Fruit fly (Drosophila melanogaster) whole organism, embryonic: ENCODE measurements around the gene borr.

ENCODE experiments used
- Adf1 ChIP-seq: fragments of 200-800 bp; sonication (Bioruptor generic); IDR thresholded peaks from 2 replicates; pipeline ENCODE4 v1.3.6; 2022; ENCODE audit warnings: missing biosample characterization, missing genetic modification characterization
- Atf3 ChIP-seq: fragments of 200-800 bp; sonication (Bioruptor generic); optimal IDR thresholded peaks from 3 replicates; lab custom pipeline; 2016; ENCODE audit warnings: missing biosample characterization, missing genetic modification characterization
- Awh ChIP-seq: fragments of 200-800 bp; sonication (Bioruptor generic); IDR thresholded peaks from 2 replicates; pipeline ENCODE4, ENCODE4 v1.3.6; 2022; ENCODE audit warnings: missing biosample characterization, missing genetic modification characterization
- CG10959 ChIP-seq: fragments of 200-800 bp; sonication (Bioruptor generic); IDR thresholded peaks from 2 replicates; pipeline ENCODE4 v1.3.6; 2022; ENCODE audit warnings: missing biosample characterization, missing genetic modification characterization
- CG11093 ChIP-seq: fragments of 200-800 bp; sonication (Bioruptor generic); IDR thresholded peaks from 3 replicates; pipeline ENCODE4 v1.3.6; 2022; ENCODE audit warnings: missing biosample characterization, missing genetic modification characterization
- CG11456 ChIP-seq: fragments of 200-800 bp; sonication (Bioruptor generic); IDR thresholded peaks from 3 replicates; pipeline ENCODE4 v1.3.6; 2022; ENCODE audit warnings: missing biosample characterization, missing genetic modification characterization
- CG12299 ChIP-seq: fragments of 200-800 bp; sonication (Bioruptor generic); optimal IDR thresholded peaks from 2 replicates; lab custom pipeline; 2018; ENCODE audit warnings: missing biosample characterization, mild to moderate bottlenecking, missing genetic modification characterization
- CG1233 ChIP-seq: fragments of 200-800 bp; sonication (Bioruptor generic); optimal IDR thresholded peaks from 4 replicates; lab custom pipeline; 2018; ENCODE audit warnings: missing biosample characterization, mild to moderate bottlenecking, missing genetic modification characterization
- CG13123 ChIP-seq: fragments of 200-800 bp; sonication (Bioruptor generic); optimal IDR thresholded peaks from 2 replicates; lab custom pipeline; 2016; ENCODE audit warnings: missing biosample characterization, missing genetic modification characterization
- CG14014 ChIP-seq: fragments of 200-800 bp; sonication (Bioruptor generic); IDR thresholded peaks from 2 replicates; pipeline ENCODE4 v1.3.6; 2022; ENCODE audit warnings: missing biosample characterization, missing genetic modification characterization
- CG18764 ChIP-seq: fragments of 200-800 bp; sonication (Bioruptor generic); optimal IDR thresholded peaks from 3 replicates; lab custom pipeline; 2016; ENCODE audit warnings: missing biosample characterization, missing genetic modification characterization
- CG33213 ChIP-seq: fragments of 200-800 bp; sonication (Bioruptor generic); optimal IDR thresholded peaks from 3 replicates; lab custom pipeline; 2016; ENCODE audit warnings: missing biosample characterization, missing genetic modification characterization
- CG3407 ChIP-seq: fragments of 200-800 bp; sonication (Bioruptor generic); optimal IDR thresholded peaks from 2 replicates; lab custom pipeline; 2018; ENCODE audit warnings: missing biosample characterization, mild to moderate bottlenecking, missing genetic modification characterization
- CG3838 ChIP-seq: fragments of 200-800 bp; sonication (Bioruptor generic); optimal IDR thresholded peaks from 3 replicates; lab custom pipeline; 2016; ENCODE audit warnings: missing biosample characterization, missing genetic modification characterization
- CG42726 ChIP-seq: fragments of 200-800 bp; sonication (Bioruptor generic); IDR thresholded peaks from 2 replicates; pipeline ENCODE4 v1.3.6; 2022; ENCODE audit warnings: missing biosample characterization, missing genetic modification characterization; ENCODE audit not compliant: partially characterized antibody
- CG4707 ChIP-seq: fragments of 200-800 bp; sonication (Bioruptor generic); optimal IDR thresholded peaks from 2 replicates; lab custom pipeline; 2018; ENCODE audit warnings: missing biosample characterization, mild to moderate bottlenecking, missing genetic modification characterization, moderate library complexity
- CG6254 ChIP-seq: fragments of 200-800 bp; sonication (Bioruptor generic); optimal IDR thresholded peaks from 3 replicates; lab custom pipeline; 2017; ENCODE audit warnings: mild to moderate bottlenecking, missing biosample characterization, missing genetic modification reagents, missing genetic modification characterization
- CG8281 ChIP-seq: fragments of 200-800 bp; sonication (Bioruptor generic); optimal IDR thresholded peaks from 2 replicates; lab custom pipeline; 2018; ENCODE audit warnings: missing biosample characterization, mild to moderate bottlenecking, missing genetic modification characterization, moderate library complexity
- CG9215 ChIP-seq: fragments of 200-800 bp; sonication (Bioruptor generic); IDR thresholded peaks from 2 replicates; pipeline ENCODE4 v1.3.6; 2022; ENCODE audit warnings: missing biosample characterization, missing genetic modification characterization
- Dek ChIP-seq: fragments of 200-800 bp; sonication (Bioruptor generic); optimal IDR thresholded peaks from 3 replicates; lab custom pipeline; 2019; ENCODE audit warnings: missing biosample characterization, mild to moderate bottlenecking, missing genetic modification characterization, moderate library complexity
- ERR ChIP-seq: fragments of 200-800 bp; sonication (Bioruptor generic); optimal IDR thresholded peaks from 2 replicates; lab custom pipeline; 2016; ENCODE audit warnings: missing biosample characterization, missing genetic modification characterization
- Gsc ChIP-seq: fragments of 200-800 bp; sonication (Bioruptor generic); IDR thresholded peaks from 2 replicates; pipeline ENCODE4 v1.3.6; 2022; ENCODE audit warnings: missing biosample characterization, missing genetic modification characterization
- HLH54F ChIP-seq: fragments of 200-800 bp; sonication (Bioruptor generic); optimal IDR thresholded peaks from 3 replicates; lab custom pipeline; 2016; ENCODE audit warnings: missing biosample characterization, missing genetic modification characterization
- Hey ChIP-seq: fragments of 200-800 bp; sonication (Bioruptor generic); optimal IDR thresholded peaks from 3 replicates; lab custom pipeline; 2018; ENCODE audit warnings: missing biosample characterization, mild to moderate bottlenecking, missing genetic modification characterization
- Hr51 ChIP-seq, 2 experiments: fragments of 200-800 bp; sonication (Bioruptor generic); optimal IDR thresholded peaks; 2 replicates in 1 of 2; 3 replicates in 1 of 2; lab custom pipeline; 2016 to 2018; ENCODE audit warnings: missing biosample characterization in 2 of 2, missing genetic modification characterization in 2 of 2, mild to moderate bottlenecking in 1 of 2, moderate library complexity in 1 of 2
- Max ChIP-seq: fragments of 200-800 bp; sonication (Bioruptor generic); optimal IDR thresholded peaks from 2 replicates; lab custom pipeline; 2016; ENCODE audit warnings: missing biosample characterization, mild to moderate bottlenecking, missing genetic modification characterization
- Nf-YB ChIP-seq: fragments of 200-800 bp; sonication (Bioruptor generic); optimal IDR thresholded peaks from 3 replicates; lab custom pipeline; 2019; ENCODE audit warnings: missing biosample characterization, mild to moderate bottlenecking, missing genetic modification characterization, moderate library complexity
- Oaz ChIP-seq: fragments of 200-800 bp; sonication (Bioruptor generic); IDR thresholded peaks from 2 replicates; pipeline ENCODE4 v1.3.6; 2022; ENCODE audit warnings: missing biosample characterization, missing genetic modification characterization
- Vsx1 ChIP-seq: fragments of 200-800 bp; sonication (Bioruptor generic); optimal IDR thresholded peaks from 2 replicates; lab custom pipeline; 2017; ENCODE audit warnings: missing biosample characterization, mild to moderate bottlenecking, missing genetic modification characterization, missing genetic modification reagents
- aop ChIP-seq: fragments of 200-800 bp; sonication (Bioruptor generic); IDR thresholded peaks from 2 replicates; pipeline ENCODE4 v1.3.6; 2022; ENCODE audit warnings: missing biosample characterization, missing genetic modification characterization
- ap ChIP-seq: fragments of 200-800 bp; sonication (Bioruptor generic); IDR thresholded peaks from 2 replicates; pipeline ENCODE4 v1.3.6; 2022; ENCODE audit warnings: missing biosample characterization, missing genetic modification characterization
- ash1 ChIP-seq: fragments of 200-800 bp; sonication (Bioruptor generic); optimal IDR thresholded peaks from 2 replicates; lab custom pipeline; 2018; ENCODE audit warnings: missing biosample characterization, mild to moderate bottlenecking, missing genetic modification characterization
- bowl ChIP-seq: fragments of 200-800 bp; sonication (Bioruptor generic); IDR thresholded peaks from 2 replicates; pipeline ENCODE4 v1.3.6; 2022; ENCODE audit warnings: missing biosample characterization, missing genetic modification characterization
- crc ChIP-seq: fragments of 200-800 bp; sonication (Bioruptor generic); optimal IDR thresholded peaks from 2 replicates; lab custom pipeline; 2016; ENCODE audit warnings: missing biosample characterization, missing genetic modification characterization
- croc ChIP-seq: fragments of 200-800 bp; sonication (Bioruptor generic); conservative IDR thresholded peaks from 3 replicates; pipeline ENCODE4 v1.3.6; 2022; ENCODE audit warnings: missing biosample characterization, missing genetic modification characterization
- esg ChIP-seq: fragments of 200-800 bp; sonication (Bioruptor generic); conservative IDR thresholded peaks from 2 replicates; pipeline ENCODE4 v1.3.6; 2022; ENCODE audit warnings: missing biosample characterization, missing genetic modification characterization
- fu2 ChIP-seq: fragments of 200-800 bp; sonication (Bioruptor generic); optimal IDR thresholded peaks from 2 replicates; lab custom pipeline; 2016; ENCODE audit warnings: missing biosample characterization, missing genetic modification characterization
- gcm2 ChIP-seq: fragments of 200-800 bp; sonication (Bioruptor generic); optimal IDR thresholded peaks from 2 replicates; lab custom pipeline; 2016; ENCODE audit warnings: missing biosample characterization, missing genetic modification characterization
- ind ChIP-seq: fragments of 200-800 bp; sonication (Bioruptor generic); optimal IDR thresholded peaks from 3 replicates; lab custom pipeline; 2016; ENCODE audit warnings: missing biosample characterization, missing genetic modification characterization
- insv ChIP-seq, 2 experiments: fragments of 200-800 bp; sonication (Bioruptor generic); optimal IDR thresholded peaks; 3 replicates each; lab custom pipeline; 2016 to 2018; ENCODE audit warnings: missing biosample characterization in 2 of 2, missing genetic modification characterization in 2 of 2
- inv ChIP-seq: fragments of 200-800 bp; sonication (Bioruptor generic); IDR thresholded peaks from 2 replicates; pipeline ENCODE4 v1.3.6; 2022; ENCODE audit warnings: missing biosample characterization, missing genetic modification characterization; ENCODE audit not compliant: partially characterized antibody
- jumu ChIP-seq: fragments of 200-800 bp; sonication (Bioruptor generic); optimal IDR thresholded peaks from 3 replicates; lab custom pipeline; 2016; ENCODE audit warnings: missing biosample characterization, missing genetic modification characterization
- kni ChIP-seq: fragments of 200-800 bp; sonication (Bioruptor generic); optimal IDR thresholded peaks from 3 replicates; lab custom pipeline; 2017; ENCODE audit warnings: mild to moderate bottlenecking, missing biosample characterization, missing genetic modification reagents, missing genetic modification characterization
- mam ChIP-seq: fragments of 200-800 bp; sonication (Bioruptor generic); optimal IDR thresholded peaks from 3 replicates; lab custom pipeline; 2016; ENCODE audit warnings: missing biosample characterization, missing genetic modification characterization
- nerfin-2 ChIP-seq: fragments of 200-800 bp; sonication (Bioruptor generic); IDR thresholded peaks from 2 replicates; pipeline ENCODE4 v1.3.6; 2022; ENCODE audit warnings: missing biosample characterization, missing genetic modification characterization; ENCODE audit not compliant: partially characterized antibody
- onecut ChIP-seq: fragments of 200-800 bp; sonication (Bioruptor generic); IDR thresholded peaks from 2 replicates; pipeline ENCODE4 v1.3.6; 2022; ENCODE audit warnings: missing biosample characterization, missing genetic modification characterization
- seq ChIP-seq: fragments of 200-800 bp; sonication (Bioruptor generic); IDR thresholded peaks from 2 replicates; pipeline ENCODE4 v1.3.6; 2022; ENCODE audit warnings: missing biosample characterization, missing genetic modification characterization
- shn ChIP-seq: fragments of 200-800 bp; sonication (Bioruptor generic); optimal IDR thresholded peaks from 3 replicates; lab custom pipeline; 2016; ENCODE audit warnings: missing biosample characterization, missing genetic modification characterization
- sisA ChIP-seq: fragments of 200-800 bp; sonication (Bioruptor generic); IDR thresholded peaks from 2 replicates; pipeline ENCODE4 v1.3.6; 2022; ENCODE audit warnings: missing biosample characterization, missing genetic modification characterization
- tll ChIP-seq, 2 experiments: fragments of 200-800 bp in 1 of 2; fragments of >200 bp in 1 of 2; sonication (Bioruptor generic) in 1 of 2; optimal IDR thresholded peaks; 2 replicates each; lab custom pipeline; 2017 to 2019; ENCODE audit warnings: missing biosample characterization in 2 of 2, missing genetic modification characterization in 2 of 2, mild to moderate bottlenecking in 1 of 2, moderate library complexity in 1 of 2
- tx ChIP-seq: fragments of 200-800 bp; sonication (Bioruptor generic); optimal IDR thresholded peaks from 2 replicates; lab custom pipeline; 2016; ENCODE audit warnings: missing biosample characterization, missing genetic modification characterization

Gene borr

dm6 chr2L:9205133-9205615 is 47.7 kb downstream of the borr start (continued):
- no peak for TF ChIP-seq CG33213 (GFP tag; lab: Kevin White, UChicago)
- no peak for TF ChIP-seq Oaz (GFP tag; lab: Robert Waterston, UW)
- TF ChIP-seq Gsc (GFP tag; lab: Robert Waterston, UW): no peak
- no peak for TF ChIP-seq CG9215 (GFP tag; lab: Robert Waterston, UW)
- TF ChIP-seq Nf-YB (GFP tag; lab: Kevin White, UChicago): no peak
- TF ChIP-seq shn (GFP tag; lab: Kevin White, UChicago): no peak
- no peak for TF ChIP-seq Vsx1 (GFP tag; lab: Kevin White, UChicago)
- peak; percentile 86; the same call in 1 of the 2 replicates for TF ChIP-seq bowl (GFP tag; lab: Robert Waterston, UW)
- no peak for TF ChIP-seq CG6254 (GFP tag; lab: Kevin White, UChicago)
- TF ChIP-seq sisA (GFP tag; lab: Robert Waterston, UW): no peak
- TF ChIP-seq CG11093 (GFP tag; lab: Robert Waterston, UW): no peak
- no peak for TF ChIP-seq Hey
- 0 out of 2 replicates have a peak, but pooled peaks have one; percentile 13 for TF ChIP-seq Awh
- TF ChIP-seq ash1 (GFP tag; lab: Kevin White, UChicago): no peak
- TF ChIP-seq insv (GFP tag; optimal IDR thresholded peaks at IDR 0.05; lab: Kevin White, UChicago): peak in 1 of 2 experiments; percentile 16
- TF ChIP-seq inv (GFP tag; lab: Robert Waterston, UW): no peak
- TF ChIP-seq crc (GFP tag; lab: Kevin White, UChicago): no peak
- TF ChIP-seq CG3407 (GFP tag; lab: Kevin White, UChicago): no peak
- TF ChIP-seq HLH54F (GFP tag; lab: Kevin White, UChicago): no peak
- TF ChIP-seq gcm2 (GFP tag; lab: Kevin White, UChicago): no peak
- no peak for TF ChIP-seq CG12299 (tag; lab: Kevin White, UChicago)
- no peak for TF ChIP-seq aop (GFP tag; lab: Robert Waterston, UW)
- TF ChIP-seq CG1233: no peak
- TF ChIP-seq Dek: no peak
- no peak for TF ChIP-seq croc (GFP tag; lab: Robert Waterston, UW)
- no peak for TF ChIP-seq CG10959
- TF ChIP-seq CG42726 (GFP tag; lab: Robert Waterston, UW): no peak
- TF ChIP-seq CG11456 (GFP tag; lab: Robert Waterston, UW): no peak
- TF ChIP-seq Hr51 (GFP tag; optimal IDR thresholded peaks at IDR 0.05; lab: Kevin White, UChicago): no peak
- TF ChIP-seq onecut (GFP tag; lab: Robert Waterston, UW): peak; percentile 77
- no peak for TF ChIP-seq mam (GFP tag; lab: Kevin White, UChicago)
- peak; percentile 77 for TF ChIP-seq kni (GFP tag; lab: Kevin White, UChicago)
- TF ChIP-seq esg (GFP tag; lab: Robert Waterston, UW): no peak
- TF ChIP-seq ap (GFP tag; lab: Robert Waterston, UW): no peak
- no peak for TF ChIP-seq tx (GFP tag; lab: Kevin White, UChicago)
- TF ChIP-seq CG4707 (GFP tag; lab: Kevin White, UChicago): peak; percentile 43
- no peak for TF ChIP-seq CG18764
- TF ChIP-seq ERR (GFP tag; lab: Kevin White, UChicago): no peak
- TF ChIP-seq ind (GFP tag; lab: Kevin White, UChicago): no peak
- no peak for TF ChIP-seq CG8281 (tag; lab: Kevin White, UChicago)
- TF ChIP-seq seq (GFP tag; lab: Robert Waterston, UW): 0 out of 2 replicates have a peak, but pooled peaks have one; percentile 39
- no peak for TF ChIP-seq Atf3 (GFP tag; lab: Kevin White, UChicago)
- no peak for TF ChIP-seq CG3838 (GFP tag; lab: Kevin White, UChicago)
- peak; percentile 62; the same call in 1 of the 2 replicates for TF ChIP-seq CG14014 (GFP tag; lab: Robert Waterston, UW)
- TF ChIP-seq Adf1: peak; percentile 76; the same call in 1 of the 2 replicates
- no peak for TF ChIP-seq tll (GFP tag; optimal IDR thresholded peaks at IDR 0.05; lab: Kevin White, UChicago)
- TF ChIP-seq fu2 (GFP tag; lab: Kevin White, UChicago): no peak
- no peak for TF ChIP-seq jumu (GFP tag; lab: Kevin White, UChicago)
- no peak for TF ChIP-seq nerfin-2 (GFP tag; lab: Robert Waterston, UW)
- no peak for TF ChIP-seq CG13123 (GFP tag; lab: Kevin White, UChicago)
- TF ChIP-seq Max (GFP tag; lab: Kevin White, UChicago): no peak
